Worm (Caenorhabditis elegans): ENCODE measurements around the gene C34B4.3.

ce11 chrV:13083751-13084672 is 13.1 kb upstream of the C34B4.3 start:
- no peak for TF ChIP-seq dao-5 (tag; optimal IDR thresholded peaks at IDR 0.05)
- no peak for TF ChIP-seq him-1 (tag; optimal IDR thresholded peaks at IDR 0.05)
- no peak for TF ChIP-seq W03F9.2 (tag; optimal IDR thresholded peaks at IDR 0.05)

All from whole organism, L4/young adult.